Worm (Caenorhabditis elegans): ENCODE measurements around the gene cap-2.
A peak's percentile ranks its signal among the peaks of the same experiment; 100 is the strongest.

The cap-2 gene

DNA sequence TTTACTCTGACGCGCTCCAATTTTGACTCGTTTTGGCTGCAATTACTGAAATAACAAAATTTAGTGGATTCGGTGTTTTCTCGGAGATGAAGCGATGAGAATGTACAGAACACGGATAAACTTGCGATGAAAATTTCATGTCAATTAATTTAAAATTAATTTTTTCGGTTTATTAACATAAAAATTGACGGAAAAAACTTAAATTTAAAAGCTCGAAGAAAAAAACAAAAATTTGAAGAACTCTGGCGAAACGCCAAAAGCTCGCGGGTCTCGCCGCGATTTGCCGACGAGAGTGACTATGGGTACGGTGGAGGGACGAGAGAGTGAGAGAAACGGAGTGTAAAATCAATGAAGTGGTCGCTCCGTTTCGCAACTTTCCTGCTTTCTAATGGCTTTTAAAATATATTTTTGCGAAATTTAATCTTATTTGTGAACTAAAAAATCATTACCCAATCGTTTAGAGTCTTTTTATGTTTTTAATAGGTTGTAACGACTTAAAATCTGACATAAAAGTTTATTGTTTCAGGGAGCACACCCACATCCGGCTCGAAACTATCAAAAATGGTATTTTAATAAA is at the start of gene cap-2, which contains the start of gene gmps-1 (continued):
- peak; percentile 45 for TF ChIP-seq nhr-80 (tag; optimal IDR thresholded peaks at IDR 0.05)
- peak; percentile 80 for TF ChIP-seq snpc-3.4 (tag; optimal IDR thresholded peaks at IDR 0.05)
- peak; percentile 71 for TF ChIP-seq pha-4 (tag; optimal IDR thresholded peaks at IDR 0.05)
- TF ChIP-seq Y67H2A.10 (GFP tag; conservative IDR thresholded peaks at IDR 0.05), result peak; percentile 64; the same call in 1 of the 2 replicates
- no peak for TF ChIP-seq mes-4 (tag; optimal IDR thresholded peaks at IDR 0.05)
- TF ChIP-seq zim-3 (tag; optimal IDR thresholded peaks at IDR 0.05), result no peak
- peak; percentile 55 to 85 for TF ChIP-seq let-607 (tag; optimal IDR thresholded peaks at IDR 0.05)
- TF ChIP-seq dpl-1 (GFP tag; optimal IDR thresholded peaks at IDR 0.05), result peak; percentile 56
- no peak for TF ChIP-seq nhr-120 (GFP tag; IDR thresholded peaks at IDR 0.05)
- peak; percentile 62 for TF ChIP-seq T07F8.4 (tag; optimal IDR thresholded peaks at IDR 0.05)
- TF ChIP-seq F52B5.7 (tag; optimal IDR thresholded peaks at IDR 0.05), result peak; percentile 43
- TF ChIP-seq unc-62 (GFP tag; optimal IDR thresholded peaks at IDR 0.05), result no peak
- TF ChIP-seq bed-1 (GFP tag; IDR thresholded peaks at IDR 0.05), result no peak
- TF ChIP-seq ztf-26 (tag; optimal IDR thresholded peaks at IDR 0.05), result peak; percentile 91
- peak; percentile 88; the same call in 1 of the 2 replicates for TF ChIP-seq lag-1 (GFP tag; IDR thresholded peaks at IDR 0.05)
- no peak for TF ChIP-seq mxl-1 (tag; optimal IDR thresholded peaks at IDR 0.05)
- no peak for TF ChIP-seq F55B11.4 (tag; optimal IDR thresholded peaks at IDR 0.05; ENCODE audit: borderline replicate concordance, insufficient read depth)
- TF ChIP-seq hmg-1.2 (GFP tag; IDR thresholded peaks at IDR 0.05), result peak; percentile 88
- peak; percentile 78 for TF ChIP-seq attf-3 (GFP tag; conservative IDR thresholded peaks at IDR 0.05)
- no peak for TF ChIP-seq fkh-3 (tag; optimal IDR thresholded peaks at IDR 0.05)
- no peak for TF ChIP-seq ceh-40 (GFP tag; IDR thresholded peaks at IDR 0.05)
- TF ChIP-seq akir-1 (GFP tag; optimal IDR thresholded peaks at IDR 0.05), result no peak
- peak; percentile 92 for TF ChIP-seq let-526 (GFP tag; IDR thresholded peaks at IDR 0.05)
- peak; percentile 52 for TF ChIP-seq unc-130 (GFP tag; optimal IDR thresholded peaks at IDR 0.05)
- TF ChIP-seq egl-18 (GFP tag; IDR thresholded peaks at IDR 0.05), result peak; percentile 83
- TF ChIP-seq F37B4.10 (GFP tag; IDR thresholded peaks at IDR 0.05), result no peak
- no peak for TF ChIP-seq aptf-3 (GFP tag; IDR thresholded peaks at IDR 0.05)
- peak; percentile 95 for TF ChIP-seq tlf-1 (GFP tag; optimal IDR thresholded peaks at IDR 0.05)
- TF ChIP-seq ekl-4 (GFP tag; IDR thresholded peaks at IDR 0.05), result peak; percentile 96
- peak; percentile 49 for TF ChIP-seq F57C9.4 (tag; optimal IDR thresholded peaks at IDR 0.05)
- no peak for TF ChIP-seq nhr-27 (tag; optimal IDR thresholded peaks at IDR 0.05)
- TF ChIP-seq lsy-27 (tag; optimal IDR thresholded peaks at IDR 0.05; ENCODE audit: borderline replicate concordance, insufficient read depth), result no peak

DNA sequence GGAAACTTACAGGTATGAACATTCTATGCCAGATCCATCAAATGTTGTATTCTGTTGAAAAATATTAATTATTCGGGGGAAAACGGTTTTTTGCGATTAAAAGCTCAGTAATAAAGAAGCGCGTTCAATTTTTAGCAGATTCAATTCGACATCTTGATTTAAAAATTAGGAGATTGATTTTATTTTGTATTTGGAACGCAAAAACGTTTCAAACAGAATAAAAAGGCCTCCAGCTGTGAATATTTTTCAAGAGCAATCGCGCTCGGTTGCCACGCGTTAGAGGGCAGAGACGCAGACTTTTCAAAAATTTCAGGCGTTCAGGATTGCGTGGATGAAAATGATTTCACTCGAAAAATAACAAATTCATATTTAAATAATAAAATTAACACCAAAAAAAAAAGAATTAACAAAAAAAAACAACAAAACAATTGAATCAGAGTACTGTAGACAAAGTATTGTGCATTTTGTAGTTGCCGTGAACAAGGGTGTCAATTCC is 49.0 kb upstream of the cap-2 start, which contains the start of gene R06F6.8:
R06F6.8 (minus strand) TSS at position 51 of the 496 bp plus-strand sequence.
- TF ChIP-seq B0336.3 (GFP tag; IDR thresholded peaks at IDR 0.05) (no peak), ceh-40 (GFP tag; IDR thresholded peaks at IDR 0.05) (no peak), lin-54 (GFP tag; optimal IDR thresholded peaks at IDR 0.05) (peak; percentile 21), lsl-1 (GFP tag; optimal IDR thresholded peaks at IDR 0.05) (peak; percentile 63), xnd-1 (tag; optimal IDR thresholded peaks at IDR 0.05) (no peak), hmg-1.2 (GFP tag; IDR thresholded peaks at IDR 0.05) (peak; percentile 89), ceh-58 (GFP tag; IDR thresholded peaks at IDR 0.05) (no peak), bed-1 (GFP tag; IDR thresholded peaks at IDR 0.05) (no peak), mcd-1 (GFP tag; IDR thresholded peaks at IDR 0.05) (peak; percentile 74), attf-6 (GFP tag; IDR thresholded peaks at IDR 0.05) (no peak), C17E4.6 (GFP tag; IDR thresholded peaks at IDR 0.05) (no peak), snpc-3.4 (tag; optimal IDR thresholded peaks at IDR 0.05) (peak; percentile 2), pbrm-1 (GFP tag; IDR thresholded peaks at IDR 0.05) (no peak), him-1 (tag; optimal IDR thresholded peaks at IDR 0.05) (no peak), D2030.7 (GFP tag; IDR thresholded peaks at IDR 0.05) (peak; percentile 50), lin-35 (GFP tag; optimal IDR thresholded peaks at IDR 0.05) (no peak)

Measured in whole organism, young adult.